Worm (Caenorhabditis elegans) whole organism, L2 larva: ENCODE results near the gene fbf-2.

Experiments used
- ama-1 ChIP-seq: fragments of 150-350 bp; optimal IDR thresholded peaks from 2 replicates; lab custom pipeline; 2018; ENCODE audit warnings: inconsistent platforms
- nhr-6 ChIP-seq: fragments of 150-350 bp; optimal IDR thresholded peaks from 2 replicates; lab custom pipeline; 2014; ENCODE audit warnings: missing biosample characterization, missing genetic modification characterization
- skn-1 ChIP-seq: sonication (generic microtip); optimal IDR thresholded peaks from 2 replicates; lab custom pipeline; 2017; ENCODE audit warnings: missing biosample characterization, missing genetic modification characterization

ce11 chrII:6103986-6104385 is 12.7 kb upstream of the fbf-2 start:
- TF ChIP-seq skn-1 (tag; lab: Kevin White, UChicago) (no peak), nhr-6 (tag; lab: Kevin White, UChicago) (no peak), ama-1 (lab: Kevin White, UChicago) (no peak)
